Fruit fly (Drosophila melanogaster) whole organism, embryonic: Measurements from ENCODE around the gene CG43245.

Source experiments
- Bgb ChIP-seq: fragments of 200-800 bp; sonication (Bioruptor generic); IDR thresholded peaks from 2 replicates; pipeline ENCODE4 v1.3.6; 2022; ENCODE audit warnings: missing biosample characterization, missing genetic modification characterization; ENCODE audit not compliant: partially characterized antibody
- BtbVII ChIP-seq: fragments of 200-800 bp; sonication (Bioruptor generic); optimal IDR thresholded peaks from 3 replicates; lab custom pipeline; 2017; ENCODE audit warnings: missing biosample characterization, mild to moderate bottlenecking, missing genetic modification characterization
- CG10209 ChIP-seq: fragments of 200-800 bp; sonication (Bioruptor generic); optimal IDR thresholded peaks from 3 replicates; lab custom pipeline; 2017; ENCODE audit warnings: missing biosample characterization, mild to moderate bottlenecking, missing genetic modification characterization, missing genetic modification reagents
- CG10431 ChIP-seq: fragments of 200-800 bp; sonication (Bioruptor generic); optimal IDR thresholded peaks from 3 replicates; lab custom pipeline; 2018; ENCODE audit warnings: missing biosample characterization, mild to moderate bottlenecking, missing genetic modification characterization
- CG11696 ChIP-seq: fragments of 200-800 bp; sonication (Bioruptor generic); IDR thresholded peaks from 2 replicates; pipeline ENCODE4 v1.3.6; 2022; ENCODE audit warnings: missing biosample characterization, missing genetic modification characterization
- CG13894 ChIP-seq: fragments of 200-800 bp; sonication (Bioruptor generic); optimal IDR thresholded peaks from 3 replicates; lab custom pipeline; 2018; ENCODE audit warnings: missing biosample characterization, mild to moderate bottlenecking, missing genetic modification characterization, moderate library complexity
- CG15479 ChIP-seq: fragments of 200-800 bp; sonication (Bioruptor generic); optimal IDR thresholded peaks from 3 replicates; lab custom pipeline; 2019; ENCODE audit warnings: missing biosample characterization, mild to moderate bottlenecking, missing genetic modification characterization, moderate library complexity
- CG1602 ChIP-seq: fragments of 200-800 bp; sonication (Bioruptor generic); optimal IDR thresholded peaks from 3 replicates; lab custom pipeline; 2016; ENCODE audit warnings: missing biosample characterization, missing genetic modification characterization
- CG16779 ChIP-seq: fragments of 200-800 bp; sonication (Bioruptor generic); IDR thresholded peaks from 2 replicates; pipeline ENCODE4 v1.3.6; 2022; ENCODE audit warnings: missing biosample characterization, missing genetic modification characterization
- CG2199 ChIP-seq: fragments of 200-800 bp; sonication (Bioruptor generic); IDR thresholded peaks from 3 replicates; pipeline ENCODE4 v1.3.6; 2022; ENCODE audit warnings: missing biosample characterization, missing genetic modification characterization
- CG30020 ChIP-seq: fragments of 200-800 bp; optimal IDR thresholded peaks from 2 replicates; lab custom pipeline; 2019; ENCODE audit warnings: missing biosample characterization, mild to moderate bottlenecking, missing genetic modification characterization, moderate library complexity
- CG3065 ChIP-seq: fragments of 200-800 bp; sonication (Bioruptor generic); optimal IDR thresholded peaks from 2 replicates; lab custom pipeline; 2016; ENCODE audit warnings: missing biosample characterization, missing genetic modification characterization
- CG32532 ChIP-seq: fragments of 200-800 bp; sonication (Bioruptor generic); IDR thresholded peaks from 2 replicates; pipeline ENCODE4 v1.3.6; 2022; ENCODE audit warnings: missing biosample characterization, missing genetic modification characterization
- CG3847 ChIP-seq: fragments of 200-800 bp; sonication (Bioruptor generic); IDR thresholded peaks from 2 replicates; pipeline ENCODE4 v1.3.6; 2022; ENCODE audit warnings: missing biosample characterization, missing genetic modification characterization
- CG4282 ChIP-seq: fragments of 200-800 bp; sonication (Bioruptor generic); optimal IDR thresholded peaks from 2 replicates; lab custom pipeline; 2016; ENCODE audit warnings: missing biosample characterization, missing genetic modification characterization
- CG4360 ChIP-seq: fragments of 200-800 bp; sonication (Bioruptor generic); IDR thresholded peaks from 2 replicates; pipeline ENCODE4 v1.3.6; 2022; ENCODE audit warnings: missing biosample characterization, missing genetic modification characterization
- CG4854 ChIP-seq: fragments of 200-800 bp; sonication (Bioruptor generic); optimal IDR thresholded peaks from 2 replicates; lab custom pipeline; 2016; ENCODE audit warnings: missing biosample characterization, missing genetic modification characterization, inconsistent platforms
- CG6254 ChIP-seq: fragments of 200-800 bp; sonication (Bioruptor generic); optimal IDR thresholded peaks from 3 replicates; lab custom pipeline; 2017; ENCODE audit warnings: mild to moderate bottlenecking, missing biosample characterization, missing genetic modification reagents, missing genetic modification characterization
- CG6765 ChIP-seq: fragments of 200-800 bp; sonication (Bioruptor generic); optimal IDR thresholded peaks from 3 replicates; lab custom pipeline; 2017; ENCODE audit warnings: missing biosample characterization, mild to moderate bottlenecking, missing genetic modification characterization
- CG6813 ChIP-seq: fragments of 200-800 bp; sonication (Bioruptor generic); optimal IDR thresholded peaks from 2 replicates; lab custom pipeline; 2017; ENCODE audit warnings: missing biosample characterization, missing genetic modification characterization, mild to moderate bottlenecking, moderate library complexity, missing genetic modification reagents
- CG7556 ChIP-seq: fragments of 200-800 bp; sonication (Bioruptor generic); optimal IDR thresholded peaks from 2 replicates; lab custom pipeline; 2017; ENCODE audit warnings: missing biosample characterization, mild to moderate bottlenecking, missing genetic modification characterization
- CG8281 ChIP-seq: fragments of 200-800 bp; sonication (Bioruptor generic); optimal IDR thresholded peaks from 2 replicates; lab custom pipeline; 2018; ENCODE audit warnings: missing biosample characterization, mild to moderate bottlenecking, missing genetic modification characterization, moderate library complexity
- CG8944 ChIP-seq: fragments of 200-800 bp; sonication (Bioruptor generic); optimal IDR thresholded peaks from 3 replicates; lab custom pipeline; 2016; ENCODE audit warnings: missing biosample characterization, missing genetic modification characterization
- D19A ChIP-seq: fragments of 200-800 bp; optimal IDR thresholded peaks from 3 replicates; lab custom pipeline; 2019; ENCODE audit warnings: missing biosample characterization, mild to moderate bottlenecking, missing genetic modification characterization, moderate library complexity
- Lhr ChIP-seq: fragments of 200-800 bp; sonication (Bioruptor generic); optimal IDR thresholded peaks from 3 replicates; lab custom pipeline; 2017; ENCODE audit warnings: mild to moderate bottlenecking, missing biosample characterization, missing genetic modification reagents, missing genetic modification characterization
- MTF-1 ChIP-seq: fragments of 200-800 bp; sonication (Bioruptor generic); optimal IDR thresholded peaks from 2 replicates; lab custom pipeline; 2018; ENCODE audit warnings: missing biosample characterization, mild to moderate bottlenecking, missing genetic modification characterization, borderline replicate concordance
- Med ChIP-seq: fragments of 200-800 bp; sonication (Bioruptor generic); peaks from one replicate; lab custom pipeline; 2016; ENCODE audit warnings: missing biosample characterization, missing genetic modification characterization, mild to moderate bottlenecking, inconsistent platforms, moderate library complexity
- Optix ChIP-seq: fragments of 200-800 bp; sonication (Bioruptor generic); IDR thresholded peaks from 3 replicates; pipeline ENCODE4 v1.3.6; 2022; ENCODE audit warnings: missing biosample characterization, missing genetic modification characterization
- Ravus ChIP-seq: fragments of 200-800 bp; sonication (Bioruptor generic); IDR thresholded peaks from 2 replicates; pipeline ENCODE4 v1.3.6; 2022; ENCODE audit warnings: missing biosample characterization, missing genetic modification characterization
- ase ChIP-seq: fragments of 200-800 bp; sonication (Bioruptor generic); IDR thresholded peaks from 3 replicates; pipeline ENCODE4 v1.3.6; 2022; ENCODE audit warnings: missing biosample characterization, missing genetic modification characterization
- chinmo ChIP-seq: fragments of 200-800 bp; sonication (Bioruptor generic); IDR thresholded peaks from 4 replicates; pipeline ENCODE4 v1.3.6; 2022; ENCODE audit warnings: missing biosample characterization, missing genetic modification characterization; ENCODE audit not compliant: partially characterized antibody
- chm ChIP-seq: fragments of 200-800 bp; sonication (Bioruptor generic); IDR thresholded peaks from 2 replicates; pipeline ENCODE4 v1.3.6; 2022; ENCODE audit warnings: missing biosample characterization, missing genetic modification characterization
- croc ChIP-seq: fragments of 200-800 bp; sonication (Bioruptor generic); conservative IDR thresholded peaks from 3 replicates; pipeline ENCODE4 v1.3.6; 2022; ENCODE audit warnings: missing biosample characterization, missing genetic modification characterization
- fru ChIP-seq: fragments of >200 bp; optimal IDR thresholded peaks from 2 replicates; lab custom pipeline; 2017
- grau ChIP-seq: fragments of 200-800 bp; optimal IDR thresholded peaks from 3 replicates; lab custom pipeline; 2019; ENCODE audit warnings: missing biosample characterization, mild to moderate bottlenecking, missing genetic modification characterization, moderate library complexity
- grn ChIP-seq: fragments of 200-800 bp; sonication (Bioruptor generic); optimal IDR thresholded peaks from 3 replicates; lab custom pipeline; 2017; ENCODE audit warnings: missing biosample characterization, missing genetic modification characterization
- klu ChIP-seq: fragments of 200-800 bp; sonication (Bioruptor generic); IDR thresholded peaks from 2 replicates; pipeline ENCODE4 v1.3.6; 2022; ENCODE audit warnings: missing biosample characterization, missing genetic modification characterization
- kni ChIP-seq: fragments of 200-800 bp; sonication (Bioruptor generic); optimal IDR thresholded peaks from 3 replicates; lab custom pipeline; 2017; ENCODE audit warnings: mild to moderate bottlenecking, missing biosample characterization, missing genetic modification reagents, missing genetic modification characterization
- mam ChIP-seq: fragments of 200-800 bp; sonication (Bioruptor generic); optimal IDR thresholded peaks from 3 replicates; lab custom pipeline; 2016; ENCODE audit warnings: missing biosample characterization, missing genetic modification characterization
- nom ChIP-seq: fragments of 200-800 bp; sonication (Bioruptor generic); optimal IDR thresholded peaks from 2 replicates; lab custom pipeline; 2017; ENCODE audit warnings: missing biosample characterization, missing genetic modification characterization, mild to moderate bottlenecking, moderate library complexity, missing genetic modification reagents
- oc ChIP-seq: fragments of 200-800 bp; sonication (Bioruptor generic); optimal IDR thresholded peaks from 2 replicates; lab custom pipeline; 2018; ENCODE audit warnings: missing biosample characterization, mild to moderate bottlenecking, missing genetic modification characterization, moderate library complexity
- onecut ChIP-seq: fragments of 200-800 bp; sonication (Bioruptor generic); IDR thresholded peaks from 2 replicates; pipeline ENCODE4 v1.3.6; 2022; ENCODE audit warnings: missing biosample characterization, missing genetic modification characterization
- org-1 ChIP-seq: fragments of 200-800 bp; sonication (Bioruptor generic); optimal IDR thresholded peaks from 2 replicates; lab custom pipeline; 2017; ENCODE audit warnings: missing biosample characterization, missing genetic modification characterization
- pho ChIP-seq: fragments of 200-800 bp; sonication (Bioruptor generic); optimal IDR thresholded peaks from 2 replicates; lab custom pipeline; 2016; ENCODE audit warnings: missing biosample characterization, missing genetic modification characterization
- pros ChIP-seq: fragments of 200-800 bp; sonication (Bioruptor generic); optimal IDR thresholded peaks from 3 replicates; lab custom pipeline; 2019; ENCODE audit warnings: missing biosample characterization, mild to moderate bottlenecking, missing genetic modification characterization, moderate library complexity
- sd ChIP-seq: fragments of 200-800 bp; sonication (Bioruptor generic); optimal IDR thresholded peaks from 3 replicates; lab custom pipeline; 2018; ENCODE audit warnings: missing biosample characterization, mild to moderate bottlenecking, missing genetic modification characterization, moderate library complexity
- sens ChIP-seq: fragments of 200-800 bp; sonication (Bioruptor generic); peaks from one replicate; lab custom pipeline; 2016; ENCODE audit warnings: missing biosample characterization, missing genetic modification characterization
- sug ChIP-seq: fragments of 200-800 bp; optimal IDR thresholded peaks from 2 replicates; lab custom pipeline; 2019; ENCODE audit warnings: missing biosample characterization, mild to moderate bottlenecking, missing genetic modification characterization, moderate library complexity
- tll ChIP-seq, 2 experiments: fragments of 200-800 bp in 1 of 2; fragments of >200 bp in 1 of 2; sonication (Bioruptor generic) in 1 of 2; optimal IDR thresholded peaks; 2 replicates each; lab custom pipeline; 2017 to 2019; ENCODE audit warnings: missing biosample characterization in 2 of 2, missing genetic modification characterization in 2 of 2, mild to moderate bottlenecking in 1 of 2, moderate library complexity in 1 of 2
- zf30C ChIP-seq: fragments of 200-800 bp; sonication (Bioruptor generic); optimal IDR thresholded peaks from 3 replicates; lab custom pipeline; 2018; ENCODE audit warnings: missing biosample characterization, mild to moderate bottlenecking, missing genetic modification characterization

CG43245 gene

dm6 chr3L:10771616-10772203 lies at the start of gene CG43245:
Gene CG43245, plus strand, starts transcription at chr3L:10771925.
- peak; percentile 17 for TF ChIP-seq CG15479 (GFP tag; lab: Kevin White, UChicago)
- peak; percentile 39 for TF ChIP-seq sens (GFP tag; lab: Kevin White, UChicago)
- TF ChIP-seq CG3065 (GFP tag; lab: Kevin White, UChicago), result no peak
- TF ChIP-seq CG6813, result no peak
- no peak for TF ChIP-seq Optix (GFP tag; lab: Robert Waterston, UW)
- TF ChIP-seq CG3847 (GFP tag; lab: Robert Waterston, UW), result 0 out of 2 replicates have a peak, but pooled peaks have one; percentile 11
- no peak for TF ChIP-seq nom (GFP tag; lab: Kevin White, UChicago)
- TF ChIP-seq klu (GFP tag; lab: Robert Waterston, UW), result 0 out of 2 replicates have a peak, but pooled peaks have one; percentile 14
- peak; percentile 52 for TF ChIP-seq oc (tag; lab: Kevin White, UChicago)
- TF ChIP-seq CG30020 (tag; lab: Kevin White, UChicago), result no peak
- TF ChIP-seq kni (GFP tag; lab: Kevin White, UChicago), result peak; percentile 83
- peak; percentile 75; the same call in 2 of the 4 replicates for TF ChIP-seq chinmo (GFP tag; lab: Robert Waterston, UW)
- TF ChIP-seq chm (GFP tag; lab: Robert Waterston, UW), result peak; percentile 15; the same call in 1 of the 2 replicates
- peak; percentile 18 for TF ChIP-seq sd (tag; lab: Kevin White, UChicago)
- no peak for TF ChIP-seq CG7556
- peak; percentile 54; the same call in 1 of the 3 replicates for TF ChIP-seq CG2199
- no peak for TF ChIP-seq CG11696 (GFP tag; lab: Robert Waterston, UW)
- TF ChIP-seq pros, result peak; percentile 11
- no peak for TF ChIP-seq pho (GFP tag; lab: Kevin White, UChicago)
- no peak for TF ChIP-seq CG16779 (GFP tag; lab: Robert Waterston, UW)
- no peak for TF ChIP-seq CG10431
- TF ChIP-seq BtbVII (GFP tag; lab: Kevin White, UChicago), result no peak
- no peak for TF ChIP-seq ase (GFP tag; lab: Robert Waterston, UW)
- TF ChIP-seq sug (tag; lab: Kevin White, UChicago), result peak; percentile 2
- TF ChIP-seq MTF-1 (GFP tag; lab: Kevin White, UChicago), result no peak
- no peak for TF ChIP-seq Lhr (GFP tag; lab: Kevin White, UChicago)
- TF ChIP-seq onecut (GFP tag; lab: Robert Waterston, UW), result peak; percentile 65
- no peak for TF ChIP-seq CG4854
- TF ChIP-seq CG4282 (GFP tag; lab: Kevin White, UChicago), result no peak
- TF ChIP-seq Med (GFP tag; lab: Kevin White, UChicago), result peak; percentile 84
- no peak for TF ChIP-seq CG6765
- TF ChIP-seq Bgb, result no peak
- no peak for TF ChIP-seq CG1602 (GFP tag; lab: Kevin White, UChicago)
- TF ChIP-seq CG10209 (GFP tag; lab: Kevin White, UChicago), result no peak
- no peak for TF ChIP-seq CG8944 (GFP tag; lab: Kevin White, UChicago)
- TF ChIP-seq grn (GFP tag; lab: Kevin White, UChicago), result no peak
- TF ChIP-seq CG8281 (tag; lab: Kevin White, UChicago), result peak; percentile 99
- TF ChIP-seq CG4360, result peak; percentile 79
- TF ChIP-seq fru (lab: Kevin White, UChicago), result peak; percentile 43
- TF ChIP-seq org-1 (GFP tag; lab: Kevin White, UChicago), result no peak
- 0 out of 2 replicates have a peak, but pooled peaks have one; percentile 20 for TF ChIP-seq CG32532 (GFP tag; lab: Robert Waterston, UW)
- peak in 1 of 2 experiments; percentile 23 for TF ChIP-seq tll (GFP tag; optimal IDR thresholded peaks at IDR 0.05; lab: Kevin White, UChicago)
- TF ChIP-seq croc (GFP tag; lab: Robert Waterston, UW), result no peak
- TF ChIP-seq zf30C (GFP tag; lab: Kevin White, UChicago), result no peak
- no peak for TF ChIP-seq Ravus (GFP tag; lab: Robert Waterston, UW)
- TF ChIP-seq mam (GFP tag; lab: Kevin White, UChicago), result no peak
- TF ChIP-seq CG6254 (GFP tag; lab: Kevin White, UChicago), result no peak
- no peak for TF ChIP-seq grau
- peak; percentile 7 for TF ChIP-seq D19A
- TF ChIP-seq CG13894 (tag; lab: Kevin White, UChicago), result peak; percentile 66
